Worm (Caenorhabditis elegans) whole organism, midembryonic: ENCODE data around the gene F46C3.2.

Experiments
- T22C8.4 ChIP-seq: fragments of 200-800 bp; sonication (Bioruptor generic); IDR thresholded peaks from 2 replicates; pipeline ENCODE4 v1.3.6; 2022; ENCODE audit warnings: missing genetic modification characterization, missing compliant biosample characterization
- cog-1 ChIP-seq: sonication (generic microtip); optimal IDR thresholded peaks from 2 replicates; lab custom pipeline; 2016; ENCODE audit warnings: missing genetic modification characterization, missing compliant biosample characterization
- flt-1 ChIP-seq: fragments of 200-800 bp; sonication (Bioruptor generic); IDR thresholded peaks from 2 replicates; pipeline ENCODE4 v1.3.6; 2022; ENCODE audit warnings: missing genetic modification characterization, missing compliant biosample characterization
- klf-2 ChIP-seq: fragments of 200-800 bp; sonication (Bioruptor generic); conservative IDR thresholded peaks from 2 replicates; pipeline ENCODE4 v1.3.6; 2022; ENCODE audit warnings: missing genetic modification reagents, missing genetic modification characterization, missing compliant biosample characterization
- med-1 ChIP-seq: sonication (generic microtip); optimal IDR thresholded peaks from 2 replicates; lab custom pipeline; 2017; ENCODE audit warnings: missing genetic modification characterization, mild to moderate bottlenecking, missing compliant biosample characterization, antibody characterized with exemption, missing genetic modification reagents; ENCODE audit not compliant: insufficient read depth
- ref-1 ChIP-seq: fragments of 200-800 bp; sonication (Bioruptor generic); conservative IDR thresholded peaks from 2 replicates; pipeline ENCODE4 v1.3.6; 2022; ENCODE audit warnings: missing genetic modification reagents, missing genetic modification characterization, missing compliant biosample characterization
- tab-1 ChIP-seq: fragments of 200-800 bp; sonication (Bioruptor generic); IDR thresholded peaks from 2 replicates; pipeline ENCODE4 v1.3.6; 2022; ENCODE audit warnings: missing genetic modification characterization, missing compliant biosample characterization
- ztf-23 ChIP-seq: fragments of 200-800 bp; sonication (Bioruptor generic); IDR thresholded peaks from 2 replicates; pipeline ENCODE4 v1.3.6; 2022; ENCODE audit warnings: missing genetic modification reagents, missing genetic modification characterization, missing compliant biosample characterization
- ztf-29 ChIP-seq: fragments of 200-800 bp; sonication (Bioruptor generic); IDR thresholded peaks from 2 replicates; pipeline ENCODE4 v1.3.6; 2022; ENCODE audit warnings: missing genetic modification reagents, missing genetic modification characterization, missing compliant biosample characterization

F46C3.2 gene

DNA sequence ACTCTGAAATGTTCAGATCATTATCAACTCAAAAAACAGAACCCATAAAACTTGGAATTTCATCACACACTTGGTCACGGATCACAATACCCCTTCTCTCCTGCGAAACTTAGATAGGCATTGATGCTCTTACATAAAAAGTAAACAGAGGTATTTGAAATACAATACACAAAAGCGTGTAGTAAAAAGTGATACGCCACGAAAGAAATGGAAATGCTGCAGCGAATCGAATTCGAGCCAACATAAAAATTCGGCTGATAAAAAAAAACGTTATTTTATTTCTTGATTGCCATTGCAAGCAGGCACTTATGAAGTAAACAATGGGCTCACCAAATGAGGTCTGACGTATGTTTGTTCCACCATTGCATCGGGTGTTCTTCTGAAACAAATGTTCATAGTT, 8.1 kb upstream of the F46C3.2 start:
- TF ChIP-seq klf-2 (GFP tag; lab: Robert Waterston, UW): no peak
- no peak for TF ChIP-seq tab-1 (GFP tag; lab: Robert Waterston, UW)
- no peak for TF ChIP-seq T22C8.4 (GFP tag; lab: Robert Waterston, UW)
- no peak for TF ChIP-seq cog-1 (tag; lab: Kevin White, UChicago)
- no peak for TF ChIP-seq ztf-23 (GFP tag; lab: Robert Waterston, UW)
- TF ChIP-seq ref-1: no peak
- TF ChIP-seq med-1: no peak
- no peak for TF ChIP-seq ztf-29 (GFP tag; lab: Robert Waterston, UW)

DNA sequence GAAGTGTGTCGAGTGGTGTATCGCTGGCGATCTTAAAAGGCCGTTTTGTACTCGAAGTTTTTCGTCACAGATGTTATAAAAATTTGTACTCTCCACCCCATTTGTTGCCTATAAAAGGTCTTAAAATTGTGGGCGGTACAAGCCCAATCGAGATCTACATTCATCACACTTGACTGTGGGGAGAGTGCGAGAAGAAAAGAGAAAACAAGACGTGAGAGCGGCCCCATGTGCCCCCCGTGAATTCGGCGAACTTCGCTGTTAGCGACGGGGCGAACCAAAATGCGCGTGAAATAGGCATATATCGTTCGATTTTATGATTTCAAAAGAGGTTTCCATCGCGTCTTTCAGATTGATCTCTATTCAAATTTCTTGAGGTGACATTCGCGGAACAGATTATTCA, 1.4 kb upstream of the F46C3.2 start, which contains the start of gene F46C3.6:
TSS of gene F46C3.6 (minus strand) at position 87 of the 400 bp plus-strand sequence.
- TF ChIP-seq med-1 (no peak), tab-1 (GFP tag; lab: Robert Waterston, UW) (no peak), flt-1 (GFP tag; lab: Robert Waterston, UW) (no peak), ref-1 (no peak), klf-2 (GFP tag; lab: Robert Waterston, UW) (no peak), ztf-29 (GFP tag; lab: Robert Waterston, UW) (no peak), T22C8.4 (GFP tag; lab: Robert Waterston, UW) (no peak), cog-1 (tag; lab: Kevin White, UChicago) (no peak), ztf-23 (GFP tag; lab: Robert Waterston, UW) (no peak)

DNA sequence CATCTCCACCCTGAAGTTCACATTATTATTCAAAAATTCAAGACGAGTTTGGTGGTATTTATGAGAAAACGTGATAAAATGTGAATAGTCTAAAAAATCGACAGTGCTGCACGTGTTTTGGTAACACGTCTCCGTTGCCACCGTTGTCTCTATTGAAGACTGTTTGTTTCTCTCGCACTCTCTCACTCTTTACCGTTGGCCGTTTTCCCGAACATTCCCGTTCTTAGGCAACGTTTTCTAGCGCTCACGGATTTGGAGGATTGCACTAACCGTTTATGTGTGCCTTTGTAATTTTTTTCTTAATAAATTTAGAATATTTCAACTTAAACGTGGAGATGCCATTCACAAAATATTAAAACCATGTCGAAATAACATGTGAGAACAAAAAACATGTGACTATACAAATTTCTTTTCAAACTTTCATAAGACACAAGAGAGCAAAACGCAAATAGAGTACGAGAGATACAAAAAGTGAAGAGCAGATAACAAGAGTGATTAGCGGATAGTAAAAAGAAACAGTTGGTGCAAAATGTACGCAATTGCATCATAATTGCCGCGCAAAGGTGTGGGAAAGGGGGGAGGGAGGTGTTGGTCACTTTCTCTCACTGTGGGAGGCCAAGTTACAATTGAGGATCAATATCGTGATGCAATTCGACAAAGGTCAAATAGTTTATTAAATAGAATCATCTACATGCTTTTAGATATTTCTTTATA, 3.6 kb downstream of the F46C3.2 start, which contains the start of gene pek-1:
TSS of gene pek-1 (minus strand) at position 51 of the 714 bp plus-strand sequence.
- TF ChIP-seq cog-1 (tag; lab: Kevin White, UChicago) (peak; percentile 5), T22C8.4 (GFP tag; lab: Robert Waterston, UW) (no peak)

DNA sequence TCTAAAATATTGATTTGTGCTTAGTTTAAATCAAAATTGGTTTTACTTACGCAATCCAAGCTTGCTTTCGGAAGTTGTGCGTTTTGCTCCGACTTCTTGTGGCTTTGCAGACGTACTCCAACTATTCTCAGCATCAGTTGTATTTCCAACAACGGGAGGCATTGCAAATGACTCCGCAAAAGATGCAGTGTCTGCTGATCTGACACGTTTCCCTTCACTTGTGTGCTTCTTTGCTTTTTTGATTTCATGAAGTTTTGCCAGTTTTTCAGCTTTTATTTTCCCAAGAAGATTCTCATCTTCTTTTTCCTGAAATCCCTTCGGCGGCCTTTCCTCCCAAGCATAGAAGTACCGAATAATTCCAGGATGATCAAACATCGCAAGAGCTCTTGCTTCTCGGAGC, 6.9 kb downstream of the F46C3.2 start:
- TF ChIP-seq ref-1 (no peak), med-1 (no peak), cog-1 (tag; lab: Kevin White, UChicago) (no peak), ztf-29 (GFP tag; lab: Robert Waterston, UW) (no peak), flt-1 (GFP tag; lab: Robert Waterston, UW) (no peak), T22C8.4 (GFP tag; lab: Robert Waterston, UW) (no peak), klf-2 (GFP tag; lab: Robert Waterston, UW) (no peak)

DNA sequence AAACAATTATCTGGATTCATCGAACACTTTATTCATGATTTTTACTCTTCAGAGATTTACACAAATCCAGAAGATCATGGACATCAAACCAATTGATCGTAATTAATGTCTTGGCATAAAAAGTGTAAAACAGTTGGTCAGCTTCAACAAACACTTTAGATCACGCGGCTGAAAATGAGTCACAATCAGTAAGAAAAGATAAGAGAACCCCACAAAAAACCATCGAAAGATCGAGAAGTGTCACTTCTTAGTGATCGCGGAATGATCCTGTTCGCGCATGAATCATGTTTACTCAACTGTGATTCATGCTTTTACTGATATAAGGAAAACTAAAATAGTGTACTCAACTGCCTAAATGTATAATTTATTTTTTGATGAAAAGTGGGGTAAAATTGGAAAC, 9.1 kb downstream of the F46C3.2 start:
- TF ChIP-seq ref-1: no peak
- no peak for TF ChIP-seq ztf-23 (GFP tag; lab: Robert Waterston, UW)
- TF ChIP-seq T22C8.4 (GFP tag; lab: Robert Waterston, UW): no peak
- no peak for TF ChIP-seq flt-1 (GFP tag; lab: Robert Waterston, UW)
- no peak for TF ChIP-seq cog-1 (tag; lab: Kevin White, UChicago)
- no peak for TF ChIP-seq ztf-29 (GFP tag; lab: Robert Waterston, UW)
- TF ChIP-seq klf-2 (GFP tag; lab: Robert Waterston, UW): no peak
- no peak for TF ChIP-seq tab-1 (GFP tag; lab: Robert Waterston, UW)
- no peak for TF ChIP-seq med-1

DNA sequence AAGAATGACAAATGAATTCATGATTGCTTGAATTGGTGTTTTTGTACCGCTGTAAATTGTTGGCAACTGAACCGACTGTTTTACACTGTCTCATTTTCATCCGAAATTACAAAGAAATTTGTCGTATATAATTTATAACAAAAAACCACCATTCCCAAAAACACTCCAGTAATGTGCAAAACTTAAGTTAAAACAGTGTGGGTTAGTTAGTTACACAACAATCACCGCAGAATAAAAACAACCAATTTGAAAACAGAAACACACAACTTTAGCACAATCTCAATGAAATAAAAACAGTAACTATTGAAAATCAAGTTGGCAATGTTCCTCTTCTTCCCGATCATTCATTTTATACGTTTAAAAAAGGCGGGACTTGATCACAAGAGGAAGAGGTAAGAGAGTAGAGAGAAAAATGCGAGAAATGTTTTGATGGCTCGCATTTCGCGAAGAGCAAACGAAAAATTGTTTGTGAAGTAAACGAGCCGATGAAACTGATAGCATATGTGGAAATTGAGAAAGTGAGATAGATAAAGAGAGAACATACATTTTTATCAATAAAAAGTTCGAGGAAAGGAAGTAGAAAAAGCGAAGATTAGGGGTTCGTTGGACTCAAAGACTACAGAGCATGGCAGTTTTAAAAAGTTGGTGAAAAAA, 10.8 kb downstream of the F46C3.2 start, which contains the start of gene F08B12.4:
TSS of gene F08B12.4 (minus strand) at position 51 of the 654 bp plus-strand sequence.
- no peak for TF ChIP-seq ref-1
- TF ChIP-seq med-1: no peak
- TF ChIP-seq T22C8.4 (GFP tag; lab: Robert Waterston, UW): no peak
- no peak for TF ChIP-seq cog-1 (tag; lab: Kevin White, UChicago)
- TF ChIP-seq klf-2 (GFP tag; lab: Robert Waterston, UW): no peak

DNA sequence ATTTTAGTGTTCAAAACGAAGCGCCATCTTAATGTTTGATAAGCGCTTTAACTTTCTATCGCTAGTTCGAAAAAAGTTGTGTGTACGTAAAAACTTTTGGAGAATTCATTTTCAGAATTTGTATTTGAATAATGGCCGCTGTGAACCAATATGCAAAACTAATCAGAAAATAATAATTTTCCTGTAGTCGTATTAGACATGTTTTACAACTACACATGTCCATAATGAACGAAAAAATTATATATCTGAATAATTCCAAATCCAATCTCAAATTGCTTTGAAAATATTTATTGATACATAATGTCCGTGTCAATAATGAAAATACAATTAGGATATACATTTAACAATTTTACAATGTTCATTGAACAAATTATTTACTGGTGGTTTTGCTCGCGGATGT, 11.8 kb downstream of the F46C3.2 start:
- TF ChIP-seq klf-2 (GFP tag; lab: Robert Waterston, UW): no peak
- no peak for TF ChIP-seq cog-1 (tag; lab: Kevin White, UChicago)
- TF ChIP-seq ztf-23 (GFP tag; lab: Robert Waterston, UW): no peak

DNA sequence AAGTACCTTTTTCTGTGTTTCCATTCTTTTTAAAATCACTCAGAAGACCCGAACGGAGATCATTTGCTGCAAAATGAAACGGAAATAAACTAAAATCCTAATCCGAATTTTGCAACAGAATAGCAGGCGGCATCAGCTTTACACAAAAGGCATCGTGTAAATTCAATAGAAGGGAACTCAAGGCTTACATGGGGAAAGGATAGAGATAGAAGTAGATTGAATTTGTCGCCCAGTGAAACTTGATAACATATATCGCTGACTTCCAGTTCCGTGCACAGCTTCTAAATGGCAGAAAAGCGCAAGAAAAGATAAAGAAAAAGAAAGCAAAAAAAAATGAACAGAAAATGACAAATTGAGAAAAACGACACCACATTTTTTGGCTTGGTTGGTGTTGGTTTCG, 12.7 kb downstream of the F46C3.2 start, which contains the start of gene slo-2:
TSS of gene slo-2 (minus strand) at position 24 of the 400 bp plus-strand sequence.
- TF ChIP-seq med-1: no peak

DNA sequence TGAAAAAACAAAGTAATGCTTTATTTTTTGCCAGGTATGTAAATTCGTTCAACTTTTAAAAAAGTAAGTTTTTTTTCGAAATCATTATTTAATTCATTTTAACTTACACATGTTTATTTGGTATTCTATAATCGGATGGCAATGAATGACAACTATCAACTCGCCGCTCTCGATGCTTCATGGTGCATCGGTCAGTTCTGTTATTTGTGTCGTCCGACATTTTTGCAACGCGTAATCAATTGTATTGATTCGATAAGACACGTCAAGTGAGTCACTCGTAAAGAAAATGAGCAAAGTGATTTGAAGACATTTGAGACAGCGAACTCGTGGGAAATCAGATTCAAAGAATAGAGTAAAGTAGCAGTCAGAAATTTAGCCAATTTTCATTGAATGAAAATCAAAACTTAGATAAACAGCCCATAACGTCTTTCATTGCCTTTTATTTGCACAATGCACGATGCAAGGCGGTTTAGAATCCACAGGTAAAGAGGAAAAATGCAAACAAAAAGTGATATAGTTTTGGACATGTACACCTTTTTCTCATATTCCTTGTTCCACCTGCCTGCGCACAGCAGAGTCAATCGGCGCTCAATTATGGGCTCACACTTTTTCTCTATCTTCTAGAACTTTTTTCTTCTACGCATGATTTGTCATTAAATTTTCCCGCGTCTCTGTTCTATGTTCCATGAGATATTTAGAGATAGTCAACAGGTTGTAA, 17.9 kb downstream of the F46C3.2 start:
- TF ChIP-seq cog-1 (tag; lab: Kevin White, UChicago) (no peak), tab-1 (GFP tag; lab: Robert Waterston, UW) (no peak), klf-2 (GFP tag; lab: Robert Waterston, UW) (no peak), ztf-23 (GFP tag; lab: Robert Waterston, UW) (no peak), T22C8.4 (GFP tag; lab: Robert Waterston, UW) (no peak), ztf-29 (GFP tag; lab: Robert Waterston, UW) (no peak)

DNA sequence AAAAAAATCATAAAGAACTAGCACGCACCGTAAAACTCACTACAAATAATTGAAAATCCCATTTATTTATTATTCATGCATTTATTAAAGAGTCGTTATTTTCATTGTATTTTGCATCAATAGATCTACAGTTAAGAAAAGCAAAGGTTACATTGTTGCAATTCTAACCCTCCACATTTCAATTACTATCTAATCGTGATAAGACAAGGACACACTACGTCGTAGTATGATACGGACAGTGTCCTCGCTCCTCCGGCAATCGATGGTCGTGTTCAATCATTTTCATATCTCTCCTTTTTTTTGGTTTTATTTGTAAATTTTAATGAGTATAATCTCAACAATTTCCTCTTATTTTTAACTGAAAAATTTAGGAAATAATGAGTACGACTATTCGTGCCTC, 25.6 kb downstream of the F46C3.2 start, which contains the start of gene prx-12:
TSS of gene prx-12 (plus strand) at position 371 of the 400 bp plus-strand sequence.
- TF ChIP-seq ztf-23 (GFP tag; lab: Robert Waterston, UW) (no peak), flt-1 (GFP tag; lab: Robert Waterston, UW) (no peak), ref-1 (no peak), T22C8.4 (GFP tag; lab: Robert Waterston, UW) (no peak), klf-2 (GFP tag; lab: Robert Waterston, UW) (no peak), ztf-29 (GFP tag; lab: Robert Waterston, UW) (no peak)
